Fruit fly (Drosophila melanogaster) whole organism, embryonic: ENCODE data around the gene Ak3.

Source experiments
- CG12769 ChIP-seq: fragments of 200-800 bp; sonication (Bioruptor generic); optimal IDR thresholded peaks from 2 replicates; lab custom pipeline; 2019; ENCODE audit warnings: missing biosample characterization, mild to moderate bottlenecking, missing genetic modification characterization, moderate library complexity
- CG14014 ChIP-seq: fragments of 200-800 bp; sonication (Bioruptor generic); IDR thresholded peaks from 2 replicates; pipeline ENCODE4 v1.3.6; 2022; ENCODE audit warnings: missing biosample characterization, missing genetic modification characterization
- CG14860 ChIP-seq: fragments of 200-800 bp; sonication (Bioruptor generic); IDR thresholded peaks from 3 replicates; pipeline ENCODE4 v1.3.6; 2022; ENCODE audit warnings: missing biosample characterization, missing genetic modification characterization; ENCODE audit not compliant: partially characterized antibody
- CG15011 ChIP-seq: fragments of 200-800 bp; sonication (Bioruptor generic); optimal IDR thresholded peaks from 3 replicates; lab custom pipeline; 2018; ENCODE audit warnings: missing biosample characterization, mild to moderate bottlenecking, missing genetic modification characterization
- CG16779 ChIP-seq: fragments of 200-800 bp; sonication (Bioruptor generic); IDR thresholded peaks from 2 replicates; pipeline ENCODE4 v1.3.6; 2022; ENCODE audit warnings: missing biosample characterization, missing genetic modification characterization
- CG16863 ChIP-seq: fragments of 200-800 bp; sonication (Bioruptor generic); optimal IDR thresholded peaks from 3 replicates; lab custom pipeline; 2016; ENCODE audit warnings: missing biosample characterization, missing genetic modification characterization
- CG18619 ChIP-seq: fragments of 200-800 bp; sonication (Bioruptor generic); optimal IDR thresholded peaks from 3 replicates; lab custom pipeline; 2017; ENCODE audit warnings: missing biosample characterization, mild to moderate bottlenecking, missing genetic modification characterization
- CG4854 ChIP-seq: fragments of 200-800 bp; sonication (Bioruptor generic); optimal IDR thresholded peaks from 2 replicates; lab custom pipeline; 2016; ENCODE audit warnings: missing biosample characterization, missing genetic modification characterization, inconsistent platforms
- CG5180 ChIP-seq: fragments of 200-800 bp; sonication (Bioruptor generic); optimal IDR thresholded peaks from 3 replicates; lab custom pipeline; 2017; ENCODE audit warnings: missing biosample characterization, missing genetic modification characterization, mild to moderate bottlenecking, moderate library complexity, missing genetic modification reagents
- CG5953 ChIP-seq: fragments of 200-800 bp; sonication (Bioruptor generic); IDR thresholded peaks from 2 replicates; pipeline ENCODE4 v1.3.6; 2022; ENCODE audit warnings: missing biosample characterization, missing genetic modification characterization
- CG6765 ChIP-seq: fragments of 200-800 bp; sonication (Bioruptor generic); optimal IDR thresholded peaks from 3 replicates; lab custom pipeline; 2017; ENCODE audit warnings: missing biosample characterization, mild to moderate bottlenecking, missing genetic modification characterization
- CG7839 ChIP-seq: fragments of 200-800 bp; sonication (Bioruptor generic); optimal IDR thresholded peaks from 3 replicates; lab custom pipeline; 2018; ENCODE audit warnings: missing biosample characterization, mild to moderate bottlenecking, missing genetic modification characterization, moderate library complexity
- CG8359 ChIP-seq: fragments of 200-800 bp; sonication (Bioruptor generic); optimal IDR thresholded peaks from 2 replicates; lab custom pipeline; 2017; ENCODE audit warnings: missing biosample characterization, mild to moderate bottlenecking, missing genetic modification characterization, borderline replicate concordance
- CoRest ChIP-seq: fragments of 200-800 bp; sonication (Bioruptor generic); optimal IDR thresholded peaks from 3 replicates; lab custom pipeline; 2018; ENCODE audit warnings: missing biosample characterization, mild to moderate bottlenecking, missing genetic modification characterization, moderate library complexity
- Dek ChIP-seq: fragments of 200-800 bp; sonication (Bioruptor generic); optimal IDR thresholded peaks from 3 replicates; lab custom pipeline; 2019; ENCODE audit warnings: missing biosample characterization, mild to moderate bottlenecking, missing genetic modification characterization, moderate library complexity
- HLH3B ChIP-seq: fragments of 200-800 bp; sonication (Bioruptor generic); IDR thresholded peaks from 2 replicates; pipeline ENCODE4 v1.3.6; 2022; ENCODE audit warnings: missing biosample characterization, missing genetic modification characterization
- Hand ChIP-seq: fragments of 200-800 bp; sonication (Bioruptor generic); optimal IDR thresholded peaks from 2 replicates; lab custom pipeline; 2017; ENCODE audit warnings: mild to moderate bottlenecking, missing biosample characterization, missing genetic modification reagents, missing genetic modification characterization
- Max ChIP-seq: fragments of 200-800 bp; sonication (Bioruptor generic); optimal IDR thresholded peaks from 2 replicates; lab custom pipeline; 2016; ENCODE audit warnings: missing biosample characterization, mild to moderate bottlenecking, missing genetic modification characterization
- Myb ChIP-seq: fragments of 200-800 bp; sonication (Bioruptor generic); optimal IDR thresholded peaks from 2 replicates; lab custom pipeline; 2016; ENCODE audit warnings: missing biosample characterization, missing genetic modification characterization
- NFAT ChIP-seq: fragments of 200-800 bp; sonication (Bioruptor generic); IDR thresholded peaks from 2 replicates; pipeline ENCODE4 v1.3.6; 2022; ENCODE audit warnings: missing biosample characterization, missing genetic modification characterization
- Neu2 ChIP-seq: fragments of 200-800 bp; sonication (Bioruptor generic); optimal IDR thresholded peaks from 3 replicates; lab custom pipeline; 2016; ENCODE audit warnings: missing biosample characterization, missing genetic modification characterization, borderline replicate concordance
- Ptx1 ChIP-seq: fragments of 200-800 bp; sonication (Bioruptor generic); IDR thresholded peaks from 2 replicates; pipeline ENCODE4 v1.3.6; 2022; ENCODE audit warnings: missing biosample characterization, missing genetic modification characterization
- al ChIP-seq: fragments of 200-800 bp; sonication (Bioruptor generic); IDR thresholded peaks from 2 replicates; pipeline ENCODE4 v1.3.6; 2022; ENCODE audit warnings: missing biosample characterization, missing genetic modification characterization
- ara ChIP-seq: fragments of 200-800 bp; sonication (Bioruptor generic); IDR thresholded peaks from 2 replicates; pipeline ENCODE4 v1.3.6; 2022; ENCODE audit warnings: missing biosample characterization, missing genetic modification characterization
- bowl ChIP-seq: fragments of 200-800 bp; sonication (Bioruptor generic); IDR thresholded peaks from 2 replicates; pipeline ENCODE4 v1.3.6; 2022; ENCODE audit warnings: missing biosample characterization, missing genetic modification characterization
- bsh ChIP-seq, 2 experiments: fragments of 200-800 bp; sonication (Bioruptor generic); optimal IDR thresholded peaks; 2 replicates each; lab custom pipeline; 2017 to 2018; ENCODE audit warnings: mild to moderate bottlenecking in 2 of 2, missing biosample characterization in 2 of 2, missing genetic modification characterization in 2 of 2, moderate library complexity in 1 of 2
- cas ChIP-seq: fragments of 200-800 bp; sonication (Bioruptor generic); IDR thresholded peaks from 2 replicates; pipeline ENCODE4 v1.3.6; 2022; ENCODE audit warnings: missing biosample characterization, missing genetic modification characterization
- chm ChIP-seq: fragments of 200-800 bp; sonication (Bioruptor generic); IDR thresholded peaks from 2 replicates; pipeline ENCODE4 v1.3.6; 2022; ENCODE audit warnings: missing biosample characterization, missing genetic modification characterization
- chn ChIP-seq: fragments of 200-800 bp; sonication (Bioruptor generic); optimal IDR thresholded peaks from 2 replicates; lab custom pipeline; 2016; ENCODE audit warnings: missing biosample characterization, missing genetic modification characterization
- da ChIP-seq: fragments of 200-800 bp; sonication (Bioruptor generic); optimal IDR thresholded peaks from 2 replicates; lab custom pipeline; 2016; ENCODE audit warnings: missing biosample characterization, missing genetic modification characterization
- dm ChIP-seq: fragments of 200-800 bp; sonication (Bioruptor generic); optimal IDR thresholded peaks from 3 replicates; lab custom pipeline; 2016; ENCODE audit warnings: missing biosample characterization, missing genetic modification characterization
- ems ChIP-seq: fragments of 200-800 bp; sonication (Bioruptor generic); optimal IDR thresholded peaks from 3 replicates; lab custom pipeline; 2016; ENCODE audit warnings: missing biosample characterization, missing genetic modification characterization
- fd64A ChIP-seq: fragments of 200-800 bp; sonication (Bioruptor generic); optimal IDR thresholded peaks from 3 replicates; lab custom pipeline; 2018; ENCODE audit warnings: missing biosample characterization, mild to moderate bottlenecking, missing genetic modification characterization
- gro ChIP-seq: fragments of 200-800 bp; sonication (Bioruptor generic); optimal IDR thresholded peaks from 2 replicates; lab custom pipeline; 2016; ENCODE audit warnings: missing biosample characterization, missing genetic modification characterization
- hth ChIP-seq: fragments of >200 bp; optimal IDR thresholded peaks from 2 replicates; lab custom pipeline; 2017; ENCODE audit warnings: inconsistent platforms
- kay ChIP-seq: fragments of 200-800 bp; sonication (Bioruptor generic); optimal IDR thresholded peaks from 2 replicates; lab custom pipeline; 2016; ENCODE audit warnings: missing biosample characterization, missing genetic modification characterization
- lilli ChIP-seq: fragments of 200-800 bp; sonication (Bioruptor generic); optimal IDR thresholded peaks from 3 replicates; lab custom pipeline; 2016; ENCODE audit warnings: missing biosample characterization, missing genetic modification characterization
- lov ChIP-seq, 2 experiments: fragments of 200-800 bp in 1 of 2; fragments of >200 bp in 1 of 2; sonication (Bioruptor generic) in 1 of 2; IDR thresholded peaks in 1 of 2; optimal IDR thresholded peaks in 1 of 2; 2 replicates in 1 of 2; 3 replicates in 1 of 2; pipeline versions ENCODE4 v1.3.6 to Lab custom; 2017 to 2022; ENCODE audit warnings: missing biosample characterization in 1 of 2, missing genetic modification characterization in 1 of 2
- luna ChIP-seq: fragments of 200-800 bp; sonication (Bioruptor generic); optimal IDR thresholded peaks from 2 replicates; lab custom pipeline; 2016; ENCODE audit warnings: missing biosample characterization, missing genetic modification characterization
- pita ChIP-seq: fragments of 200-800 bp; sonication (Bioruptor generic); optimal IDR thresholded peaks from 2 replicates; lab custom pipeline; 2017; ENCODE audit warnings: missing biosample characterization, mild to moderate bottlenecking, missing genetic modification characterization
- prd ChIP-seq, 3 experiments: fragments of >200 bp in 2 of 3; fragments of 200-800 bp in 1 of 3; sonication (Bioruptor generic) in 1 of 3; optimal IDR thresholded peaks in 2 of 3; IDR thresholded peaks in 1 of 3; 2 replicates in 2 of 3; 3 replicates in 1 of 3; pipeline versions ENCODE4 v1.3.6 to Lab custom; 2017 to 2022; ENCODE audit warnings: missing biosample characterization in 1 of 3, missing genetic modification characterization in 1 of 3
- repo ChIP-seq: fragments of 200-800 bp; sonication (Bioruptor generic); optimal IDR thresholded peaks from 2 replicates; lab custom pipeline; 2016; ENCODE audit warnings: missing biosample characterization, missing genetic modification characterization
- rib ChIP-seq: fragments of 200-800 bp; sonication (Bioruptor generic); IDR thresholded peaks from 2 replicates; pipeline ENCODE4 v1.3.6; 2022; ENCODE audit warnings: missing biosample characterization, missing genetic modification characterization
- sna ChIP-seq: fragments of 200-800 bp; sonication (Bioruptor generic); IDR thresholded peaks from 2 replicates; pipeline ENCODE4 v1.3.6; 2022; ENCODE audit warnings: missing biosample characterization, missing genetic modification characterization; ENCODE audit not compliant: partially characterized antibody
- so ChIP-seq: fragments of 200-800 bp; sonication (Bioruptor generic); IDR thresholded peaks from 3 replicates; pipeline ENCODE4 v1.3.6; 2022; ENCODE audit warnings: missing biosample characterization, missing genetic modification characterization
- sr ChIP-seq: fragments of 200-800 bp; sonication (Bioruptor generic); IDR thresholded peaks from 3 replicates; pipeline ENCODE4 v1.3.6; 2022; ENCODE audit warnings: missing biosample characterization, missing genetic modification characterization
- tgo ChIP-seq: fragments of 200-800 bp; sonication (Bioruptor generic); IDR thresholded peaks from 3 replicates; pipeline ENCODE4 v1.3.6; 2022; ENCODE audit warnings: missing biosample characterization, missing genetic modification characterization
- tio ChIP-seq: fragments of 200-800 bp; sonication (Bioruptor generic); optimal IDR thresholded peaks from 2 replicates; lab custom pipeline; 2017; ENCODE audit warnings: missing biosample characterization, missing genetic modification characterization, inconsistent platforms
- unc-4 ChIP-seq: fragments of 200-800 bp; sonication (Bioruptor generic); IDR thresholded peaks from 2 replicates; pipeline ENCODE4 v1.3.6; 2022; ENCODE audit warnings: missing biosample characterization, missing genetic modification characterization; ENCODE audit not compliant: partially characterized antibody
- zfh1 ChIP-seq: fragments of 200-800 bp; sonication (Bioruptor generic); IDR thresholded peaks from 3 replicates; pipeline ENCODE4 v1.3.6; 2022; ENCODE audit warnings: missing biosample characterization, missing genetic modification characterization

Gene Ak3

DNA sequence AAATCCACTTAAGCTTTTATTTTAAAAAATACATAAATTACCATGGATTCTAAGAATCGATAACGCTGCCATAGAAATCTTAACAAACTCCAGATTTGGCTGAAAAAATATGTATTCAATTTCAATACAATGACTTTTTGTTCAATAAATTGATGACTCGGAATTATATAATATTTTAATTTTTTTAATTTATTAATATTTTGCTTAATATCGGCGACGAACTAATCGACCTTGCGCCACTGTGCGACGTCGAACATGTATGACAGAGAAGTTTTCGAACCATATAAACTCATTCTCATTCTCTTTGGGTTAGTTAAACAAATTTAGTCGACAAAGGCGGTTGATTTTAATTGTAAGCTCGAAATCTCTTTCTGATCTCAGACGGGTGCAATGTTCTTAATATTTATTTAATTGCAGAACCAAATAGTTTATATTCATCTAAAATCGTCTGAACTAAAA is 39.8 kb downstream of the Ak3 start, which contains the start of gene CG42394 (continued):
- TF ChIP-seq chn (GFP tag; lab: Kevin White, UChicago) (peak; percentile 71), lilli (peak; percentile 89), CG16779 (GFP tag; lab: Robert Waterston, UW) (peak; percentile 83), CG6765 (GFP tag; lab: Kevin White, UChicago) (peak; percentile 92), CG7839 (tag; lab: Kevin White, UChicago) (peak; percentile 98), cas (GFP tag; lab: Robert Waterston, UW) (peak; percentile 90), da (GFP tag; lab: Kevin White, UChicago) (no peak), Myb (GFP tag; lab: Kevin White, UChicago) (peak; percentile 4), tio (GFP tag; lab: Kevin White, UChicago) (peak; percentile 89), ems (peak; percentile 89), CG5180 (peak; percentile 100), CG8359 (GFP tag; lab: Kevin White, UChicago) (peak; percentile 93), repo (GFP tag; lab: Kevin White, UChicago) (peak; percentile 39), Max (GFP tag; lab: Kevin White, UChicago) (peak; percentile 96), bowl (peak; percentile 87), al (peak; percentile 91), Dek (peak; percentile 91), CG5953 (GFP tag; lab: Robert Waterston, UW) (peak; percentile 87), CG18619 (peak; percentile 93), CG14860 (GFP tag; lab: Robert Waterston, UW) (peak; percentile 50; the same call in 1 of the 3 replicates), gro (GFP tag; lab: Kevin White, UChicago) (no peak), NFAT (GFP tag; lab: Robert Waterston, UW) (peak; percentile 89), kay (GFP tag; lab: Kevin White, UChicago) (peak; percentile 85), CoRest (tag; lab: Kevin White, UChicago) (peak; percentile 96), lov (optimal IDR thresholded peaks at IDR 0.05; lab: Kevin White, UChicago) (no peak), lov (GFP tag; IDR thresholded peaks at IDR 0.05; lab: Robert Waterston, UW) (peak; percentile 90), CG14014 (GFP tag; lab: Robert Waterston, UW) (peak; percentile 95), hth (lab: Kevin White, UChicago) (no peak), zfh1 (peak; percentile 94), bsh (GFP tag; optimal IDR thresholded peaks at IDR 0.05; lab: Kevin White, UChicago) (peak; percentile 93 to 95), CG16863 (peak; percentile 62), fd64A (GFP tag; lab: Kevin White, UChicago) (peak; percentile 47), prd (optimal IDR thresholded peaks at IDR 0.05; lab: Kevin White, UChicago) (no peak), prd (GFP tag; IDR thresholded peaks at IDR 0.05; lab: Robert Waterston, UW) (peak; percentile 94), Neu2 (GFP tag; lab: Kevin White, UChicago) (no peak), tgo (GFP tag; lab: Robert Waterston, UW) (peak; percentile 93), ara (GFP tag; lab: Robert Waterston, UW) (peak; percentile 95), sna (GFP tag; lab: Robert Waterston, UW) (no peak), sr (peak; percentile 70; the same call in 1 of the 3 replicates), chm (GFP tag; lab: Robert Waterston, UW) (peak; percentile 94), rib (GFP tag; lab: Robert Waterston, UW) (peak; percentile 90), so (GFP tag; lab: Robert Waterston, UW) (peak; percentile 95; the same call in 2 of the 3 replicates), dm (peak; percentile 16), luna (GFP tag; lab: Kevin White, UChicago) (no peak), CG15011 (GFP tag; lab: Kevin White, UChicago) (peak; percentile 80), Ptx1 (peak; percentile 94), CG4854 (no peak), pita (no peak), HLH3B (peak; percentile 93), CG12769 (tag; lab: Kevin White, UChicago) (no peak), unc-4 (0 out of 2 replicates have a peak, but pooled peaks have one; percentile 18), Hand (GFP tag; lab: Kevin White, UChicago) (peak; percentile 92)
